Worm (Caenorhabditis elegans) whole organism, L4/young adult: ENCODE results near the gene hil-4.

ENCODE experiments used
- W03F9.2 ChIP-seq: fragments of 150-350 bp; optimal IDR thresholded peaks from 2 replicates; lab custom pipeline; 2014; ENCODE audit warnings: missing biosample characterization, missing genetic modification characterization
- dao-5 ChIP-seq: sonication (generic microtip); optimal IDR thresholded peaks from 2 replicates; lab custom pipeline; 2016; ENCODE audit warnings: missing genotype, missing genetic modification characterization, moderate library complexity, missing compliant biosample characterization
- him-1 ChIP-seq: sonication (generic microtip); optimal IDR thresholded peaks from 2 replicates; lab custom pipeline; 2016; ENCODE audit warnings: missing genotype, missing genetic modification reagents, missing genetic modification characterization, missing compliant biosample characterization

ce11 chrV:4783313-4783712 is 29.2 kb downstream of the hil-4 start, which contains the start of gene Y60C6A.1:
- TF ChIP-seq him-1 (tag; lab: Kevin White, UChicago) (no peak), W03F9.2 (tag; lab: Kevin White, UChicago) (no peak), dao-5 (no peak)
